Fruit fly (Drosophila melanogaster) whole organism, embryonic: ENCODE data around the gene CG15200.
A peak's percentile ranks its signal among the peaks of the same experiment; 100 is the strongest.

Experiments used
- Atf6 ChIP-seq: fragments of 200-800 bp; sonication (Bioruptor generic); IDR thresholded peaks from 2 replicates; pipeline ENCODE4 v1.3.6; 2022; ENCODE audit warnings: missing biosample characterization, missing genetic modification characterization
- B-H2 ChIP-seq: fragments of 200-800 bp; sonication (Bioruptor generic); optimal IDR thresholded peaks from 2 replicates; lab custom pipeline; 2018; ENCODE audit warnings: missing biosample characterization, mild to moderate bottlenecking, missing genetic modification characterization
- Bteb2 ChIP-seq: fragments of 200-800 bp; sonication (Bioruptor generic); optimal IDR thresholded peaks from 2 replicates; lab custom pipeline; 2016; ENCODE audit warnings: missing biosample characterization, missing genetic modification characterization
- CG10321 ChIP-seq: fragments of 200-800 bp; sonication (Bioruptor generic); IDR thresholded peaks from 2 replicates; pipeline ENCODE4 v1.3.6; 2022; ENCODE audit warnings: missing biosample characterization, missing genetic modification characterization
- CG12299 ChIP-seq: fragments of 200-800 bp; sonication (Bioruptor generic); optimal IDR thresholded peaks from 2 replicates; lab custom pipeline; 2018; ENCODE audit warnings: missing biosample characterization, mild to moderate bottlenecking, missing genetic modification characterization
- CG1233 ChIP-seq: fragments of 200-800 bp; sonication (Bioruptor generic); optimal IDR thresholded peaks from 4 replicates; lab custom pipeline; 2018; ENCODE audit warnings: missing biosample characterization, mild to moderate bottlenecking, missing genetic modification characterization
- CG12659 ChIP-seq: fragments of 200-800 bp; sonication (Bioruptor generic); optimal IDR thresholded peaks from 3 replicates; lab custom pipeline; 2017; ENCODE audit warnings: mild to moderate bottlenecking, missing biosample characterization, missing genetic modification reagents, missing genetic modification characterization
- CG13296 ChIP-seq: fragments of 200-800 bp; sonication (Bioruptor generic); optimal IDR thresholded peaks from 3 replicates; lab custom pipeline; 2018; ENCODE audit warnings: missing biosample characterization, mild to moderate bottlenecking, missing genetic modification characterization
- CG14050 ChIP-seq: fragments of 200-800 bp; sonication (Bioruptor generic); IDR thresholded peaks from 3 replicates; pipeline ENCODE4 v1.3.6; 2022; ENCODE audit warnings: missing biosample characterization, missing genetic modification characterization
- CG14860 ChIP-seq: fragments of 200-800 bp; sonication (Bioruptor generic); IDR thresholded peaks from 3 replicates; pipeline ENCODE4 v1.3.6; 2022; ENCODE audit warnings: missing biosample characterization, missing genetic modification characterization; ENCODE audit not compliant: partially characterized antibody
- CG1529 ChIP-seq: fragments of 200-800 bp; sonication (Bioruptor generic); optimal IDR thresholded peaks from 3 replicates; lab custom pipeline; 2018; ENCODE audit warnings: missing biosample characterization, missing genetic modification characterization
- CG1603 ChIP-seq: fragments of 200-800 bp; sonication (Bioruptor generic); optimal IDR thresholded peaks from 2 replicates; lab custom pipeline; 2019; ENCODE audit warnings: missing biosample characterization, mild to moderate bottlenecking, missing genetic modification characterization, moderate library complexity
- CG16813 ChIP-seq: fragments of 200-800 bp; sonication (Bioruptor generic); IDR thresholded peaks from 3 replicates; pipeline ENCODE4 v1.3.6; 2022; ENCODE audit warnings: missing biosample characterization, missing genetic modification characterization; ENCODE audit not compliant: partially characterized antibody
- CG17328 ChIP-seq: fragments of 200-800 bp; sonication (Bioruptor generic); IDR thresholded peaks from 2 replicates; pipeline ENCODE4 v1.3.6; 2022; ENCODE audit warnings: missing biosample characterization, missing genetic modification characterization
- CG2199 ChIP-seq: fragments of 200-800 bp; sonication (Bioruptor generic); IDR thresholded peaks from 3 replicates; pipeline ENCODE4 v1.3.6; 2022; ENCODE audit warnings: missing biosample characterization, missing genetic modification characterization
- CG30403 ChIP-seq: fragments of 200-800 bp; sonication (Bioruptor generic); optimal IDR thresholded peaks from 3 replicates; lab custom pipeline; 2016; ENCODE audit warnings: missing biosample characterization, missing genetic modification characterization
- CG4854 ChIP-seq: fragments of 200-800 bp; sonication (Bioruptor generic); optimal IDR thresholded peaks from 2 replicates; lab custom pipeline; 2016; ENCODE audit warnings: missing biosample characterization, missing genetic modification characterization, inconsistent platforms
- CG6254 ChIP-seq: fragments of 200-800 bp; sonication (Bioruptor generic); optimal IDR thresholded peaks from 3 replicates; lab custom pipeline; 2017; ENCODE audit warnings: mild to moderate bottlenecking, missing biosample characterization, missing genetic modification reagents, missing genetic modification characterization
- CG6813 ChIP-seq: fragments of 200-800 bp; sonication (Bioruptor generic); optimal IDR thresholded peaks from 2 replicates; lab custom pipeline; 2017; ENCODE audit warnings: missing biosample characterization, missing genetic modification characterization, mild to moderate bottlenecking, moderate library complexity, missing genetic modification reagents
- CG7963 ChIP-seq: fragments of 200-800 bp; sonication (Bioruptor generic); IDR thresholded peaks from 3 replicates; pipeline ENCODE4 v1.3.6; 2022; ENCODE audit warnings: missing biosample characterization, missing genetic modification characterization; ENCODE audit not compliant: partially characterized antibody
- CG9609 ChIP-seq: fragments of 200-800 bp; sonication (Bioruptor generic); optimal IDR thresholded peaks from 3 replicates; lab custom pipeline; 2016; ENCODE audit warnings: missing biosample characterization, missing genetic modification characterization
- CG9797 ChIP-seq: fragments of 200-800 bp; sonication (Bioruptor generic); optimal IDR thresholded peaks from 3 replicates; lab custom pipeline; 2018; ENCODE audit warnings: missing biosample characterization, mild to moderate bottlenecking, missing genetic modification characterization
- Chrac-16 ChIP-seq: fragments of 200-800 bp; sonication (Bioruptor generic); optimal IDR thresholded peaks from 3 replicates; lab custom pipeline; 2016; ENCODE audit warnings: missing biosample characterization, missing genetic modification characterization
- CrebB ChIP-seq: fragments of 200-800 bp; sonication (Bioruptor generic); optimal IDR thresholded peaks from 3 replicates; lab custom pipeline; 2018; ENCODE audit warnings: missing biosample characterization, mild to moderate bottlenecking, missing genetic modification characterization
- D19B ChIP-seq: fragments of 200-800 bp; sonication (Bioruptor generic); optimal IDR thresholded peaks from 2 replicates; lab custom pipeline; 2017; ENCODE audit warnings: missing biosample characterization, mild to moderate bottlenecking, missing genetic modification characterization
- Doc2 ChIP-seq: fragments of 200-800 bp; sonication (Bioruptor generic); IDR thresholded peaks from 2 replicates; pipeline ENCODE4 v1.3.6; 2022; ENCODE audit warnings: missing biosample characterization, missing genetic modification characterization
- Drgx ChIP-seq: fragments of 200-800 bp; sonication (Bioruptor generic); IDR thresholded peaks from 2 replicates; pipeline ENCODE4 v1.3.6; 2022; ENCODE audit warnings: missing biosample characterization, missing genetic modification characterization
- HmgD ChIP-seq: fragments of 200-800 bp; sonication (Bioruptor generic); optimal IDR thresholded peaks from 3 replicates; lab custom pipeline; 2016; ENCODE audit warnings: missing biosample characterization, missing genetic modification characterization
- Hmx ChIP-seq: fragments of 200-800 bp; sonication (Bioruptor generic); optimal IDR thresholded peaks from 2 replicates; lab custom pipeline; 2016; ENCODE audit warnings: missing biosample characterization, missing genetic modification characterization
- Med ChIP-seq: fragments of 200-800 bp; sonication (Bioruptor generic); peaks from one replicate; lab custom pipeline; 2016; ENCODE audit warnings: missing biosample characterization, missing genetic modification characterization, mild to moderate bottlenecking, inconsistent platforms, moderate library complexity
- Ptx1 ChIP-seq: fragments of 200-800 bp; sonication (Bioruptor generic); IDR thresholded peaks from 2 replicates; pipeline ENCODE4 v1.3.6; 2022; ENCODE audit warnings: missing biosample characterization, missing genetic modification characterization
- Rx ChIP-seq: fragments of 200-800 bp; sonication (Bioruptor generic); IDR thresholded peaks from 2 replicates; pipeline ENCODE4 v1.3.6; 2022; ENCODE audit warnings: missing biosample characterization, missing genetic modification characterization
- Ssrp ChIP-seq: fragments of 200-800 bp; sonication (Bioruptor generic); optimal IDR thresholded peaks from 2 replicates; lab custom pipeline; 2018; ENCODE audit warnings: missing biosample characterization, mild to moderate bottlenecking, missing genetic modification characterization, moderate library complexity
- Vsx1 ChIP-seq: fragments of 200-800 bp; sonication (Bioruptor generic); optimal IDR thresholded peaks from 2 replicates; lab custom pipeline; 2017; ENCODE audit warnings: missing biosample characterization, mild to moderate bottlenecking, missing genetic modification characterization, missing genetic modification reagents
- bab2 ChIP-seq: fragments of 200-800 bp; sonication (Bioruptor generic); optimal IDR thresholded peaks from 2 replicates; lab custom pipeline; 2016; ENCODE audit warnings: missing biosample characterization, missing genetic modification characterization
- cas ChIP-seq: fragments of 200-800 bp; sonication (Bioruptor generic); IDR thresholded peaks from 2 replicates; pipeline ENCODE4 v1.3.6; 2022; ENCODE audit warnings: missing biosample characterization, missing genetic modification characterization
- corto ChIP-seq: fragments of 200-800 bp; sonication (Bioruptor generic); optimal IDR thresholded peaks from 2 replicates; lab custom pipeline; 2016; ENCODE audit warnings: missing biosample characterization, mild to moderate bottlenecking, missing genetic modification characterization, moderate library complexity
- fd96Cb ChIP-seq: fragments of 200-800 bp; sonication (Bioruptor generic); optimal IDR thresholded peaks from 2 replicates; lab custom pipeline; 2018; ENCODE audit warnings: missing biosample characterization, mild to moderate bottlenecking, missing genetic modification characterization, moderate library complexity
- gro ChIP-seq: fragments of 200-800 bp; sonication (Bioruptor generic); optimal IDR thresholded peaks from 2 replicates; lab custom pipeline; 2016; ENCODE audit warnings: missing biosample characterization, missing genetic modification characterization
- hbn ChIP-seq: fragments of 200-800 bp; sonication (Bioruptor generic); IDR thresholded peaks from 2 replicates; pipeline ENCODE4 v1.3.6; 2022; ENCODE audit warnings: missing biosample characterization, missing genetic modification characterization; ENCODE audit not compliant: partially characterized antibody
- insv ChIP-seq, 2 experiments: fragments of 200-800 bp; sonication (Bioruptor generic); optimal IDR thresholded peaks; 3 replicates each; lab custom pipeline; 2016 to 2018; ENCODE audit warnings: missing biosample characterization in 2 of 2, missing genetic modification characterization in 2 of 2
- inv ChIP-seq: fragments of 200-800 bp; sonication (Bioruptor generic); IDR thresholded peaks from 2 replicates; pipeline ENCODE4 v1.3.6; 2022; ENCODE audit warnings: missing biosample characterization, missing genetic modification characterization; ENCODE audit not compliant: partially characterized antibody
- jigr1 ChIP-seq: fragments of 200-800 bp; sonication (Bioruptor generic); IDR thresholded peaks from 3 replicates; pipeline ENCODE4 v1.3.6; 2022; ENCODE audit warnings: missing biosample characterization, missing genetic modification characterization
- kay ChIP-seq: fragments of 200-800 bp; sonication (Bioruptor generic); optimal IDR thresholded peaks from 2 replicates; lab custom pipeline; 2016; ENCODE audit warnings: missing biosample characterization, missing genetic modification characterization
- ken ChIP-seq: fragments of 200-800 bp; sonication (Bioruptor generic); IDR thresholded peaks from 3 replicates; pipeline ENCODE4 v1.3.6; 2022; ENCODE audit warnings: missing biosample characterization, missing genetic modification characterization
- lilli ChIP-seq: fragments of 200-800 bp; sonication (Bioruptor generic); optimal IDR thresholded peaks from 3 replicates; lab custom pipeline; 2016; ENCODE audit warnings: missing biosample characterization, missing genetic modification characterization
- oc ChIP-seq: fragments of 200-800 bp; sonication (Bioruptor generic); optimal IDR thresholded peaks from 2 replicates; lab custom pipeline; 2018; ENCODE audit warnings: missing biosample characterization, mild to moderate bottlenecking, missing genetic modification characterization, moderate library complexity
- run ChIP-seq: fragments of 200-800 bp; sonication (Bioruptor generic); optimal IDR thresholded peaks from 3 replicates; lab custom pipeline; 2018; ENCODE audit warnings: missing biosample characterization, mild to moderate bottlenecking, missing genetic modification characterization
- sob ChIP-seq: fragments of 200-800 bp; sonication (Bioruptor generic); IDR thresholded peaks from 2 replicates; pipeline ENCODE4 v1.3.6; 2022; ENCODE audit warnings: missing biosample characterization, missing genetic modification characterization
- tgo ChIP-seq: fragments of 200-800 bp; sonication (Bioruptor generic); IDR thresholded peaks from 3 replicates; pipeline ENCODE4 v1.3.6; 2022; ENCODE audit warnings: missing biosample characterization, missing genetic modification characterization
- vnd ChIP-seq: fragments of 200-800 bp; sonication (Bioruptor generic); IDR thresholded peaks from 3 replicates; pipeline ENCODE4 v1.3.6; 2022; ENCODE audit warnings: missing biosample characterization, missing genetic modification characterization; ENCODE audit not compliant: partially characterized antibody

The CG15200 gene

DNA sequence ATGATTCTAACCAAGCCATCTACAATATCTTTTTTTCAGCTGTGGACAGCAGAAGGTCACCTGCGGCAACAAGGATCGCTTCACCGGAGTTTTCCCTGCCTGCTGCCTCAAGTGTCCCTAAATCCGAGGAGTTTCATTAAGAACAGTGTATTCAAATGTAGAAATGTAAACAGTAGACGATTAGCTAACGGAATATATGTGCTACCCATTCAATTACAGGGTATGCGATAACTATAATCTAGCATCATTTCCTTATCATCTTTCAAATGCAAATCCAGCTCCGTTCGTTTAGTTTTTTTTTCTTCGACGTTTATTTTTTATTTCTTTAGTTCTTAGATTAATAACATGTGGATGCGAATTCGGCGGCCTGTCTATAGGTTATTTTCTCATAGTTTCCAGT lies 38.2 kb upstream of the CG15200 start:
- no peak for TF ChIP-seq run (tag; lab: Kevin White, UChicago)
- TF ChIP-seq B-H2 = no peak
- TF ChIP-seq jigr1 (GFP tag; lab: Robert Waterston, UW) = no peak
- no peak for TF ChIP-seq hbn (GFP tag; lab: Robert Waterston, UW)
- no peak for TF ChIP-seq tgo (GFP tag; lab: Robert Waterston, UW)
- TF ChIP-seq CG13296 (GFP tag; lab: Kevin White, UChicago) = no peak
- no peak for TF ChIP-seq oc
- TF ChIP-seq CG16813 = peak; percentile 56
- no peak for TF ChIP-seq HmgD (GFP tag; lab: Kevin White, UChicago)
- TF ChIP-seq CG9609 (GFP tag; lab: Kevin White, UChicago) = no peak
- no peak for TF ChIP-seq Vsx1 (GFP tag; lab: Kevin White, UChicago)
- no peak for TF ChIP-seq Chrac-16 (GFP tag; lab: Kevin White, UChicago)
- no peak for TF ChIP-seq Ptx1 (GFP tag; lab: Robert Waterston, UW)
- TF ChIP-seq CG4854 (GFP tag; lab: Kevin White, UChicago) = no peak
- 0 out of 3 replicates have a peak, but pooled peaks have one; percentile 33 for TF ChIP-seq CG7963
- TF ChIP-seq CG14860 = peak; percentile 50; the same call in 1 of the 3 replicates
- TF ChIP-seq D19B (GFP tag; lab: Kevin White, UChicago) = peak; percentile 43
- TF ChIP-seq vnd (GFP tag; lab: Robert Waterston, UW) = 0 out of 3 replicates have a peak, but pooled peaks have one; percentile 16
- no peak for TF ChIP-seq corto (GFP tag; lab: Kevin White, UChicago)
- no peak for TF ChIP-seq Rx (GFP tag; lab: Robert Waterston, UW)
- no peak for TF ChIP-seq CrebB (tag; lab: Kevin White, UChicago)
- no peak for TF ChIP-seq CG9797 (GFP tag; lab: Kevin White, UChicago)
- no peak for TF ChIP-seq bab2 (GFP tag; lab: Kevin White, UChicago)
- no peak for TF ChIP-seq inv
- TF ChIP-seq CG6254 (GFP tag; lab: Kevin White, UChicago) = no peak
- TF ChIP-seq cas = no peak
- no peak for TF ChIP-seq kay (GFP tag; lab: Kevin White, UChicago)
- no peak for TF ChIP-seq Atf6 (GFP tag; lab: Robert Waterston, UW)
- no peak for TF ChIP-seq lilli (GFP tag; lab: Kevin White, UChicago)
- TF ChIP-seq CG12299 = no peak
- no peak for TF ChIP-seq gro (GFP tag; lab: Kevin White, UChicago)
- no peak for TF ChIP-seq insv (GFP tag; optimal IDR thresholded peaks at IDR 0.05; lab: Kevin White, UChicago)
- TF ChIP-seq Ssrp (tag; lab: Kevin White, UChicago) = no peak
- no peak for TF ChIP-seq CG1529 (GFP tag; lab: Kevin White, UChicago)
- TF ChIP-seq CG14050 (GFP tag; lab: Robert Waterston, UW) = no peak
- TF ChIP-seq CG30403 (GFP tag; lab: Kevin White, UChicago) = no peak
- 0 out of 3 replicates have a peak, but pooled peaks have one; percentile 63 for TF ChIP-seq CG2199 (GFP tag; lab: Robert Waterston, UW)

DNA sequence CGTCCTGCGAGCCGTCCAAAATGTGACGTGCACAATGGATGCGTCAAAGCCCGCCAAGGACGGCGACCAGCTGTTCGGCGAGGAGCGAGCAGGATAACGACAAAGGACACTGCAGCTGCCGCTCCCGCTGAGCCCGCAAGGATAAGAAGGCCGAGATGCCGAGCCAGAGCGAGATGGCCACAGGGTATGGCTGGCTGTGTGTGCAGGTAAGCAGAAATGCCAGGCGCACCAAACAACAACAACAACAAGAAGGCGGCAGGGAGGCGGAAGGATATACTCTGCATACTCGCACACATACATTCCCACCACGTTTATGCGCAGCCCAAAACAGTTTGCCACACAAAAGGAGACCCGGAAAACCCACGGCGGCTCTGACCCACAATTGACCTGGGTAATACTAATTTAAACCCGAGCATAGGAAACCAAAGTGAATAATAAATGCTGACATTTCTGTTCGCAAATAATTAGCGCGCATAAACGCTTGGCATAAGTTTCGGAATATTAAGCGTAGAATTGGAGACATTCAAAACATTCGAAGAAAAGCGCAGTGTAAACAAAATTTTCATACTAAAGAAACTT lies 36.0 kb upstream of the CG15200 start:
- TF ChIP-seq CG1603 (peak; percentile 19), Med (peak; percentile 86), Drgx (0 out of 2 replicates have a peak, but pooled peaks have one; percentile 22), CG10321 (GFP tag; lab: Robert Waterston, UW) (peak; percentile 56; the same call in 1 of the 2 replicates), ken (GFP tag; lab: Robert Waterston, UW) (0 out of 3 replicates have a peak, but pooled peaks have one; percentile 8), fd96Cb (tag; lab: Kevin White, UChicago) (peak; percentile 13), CG6813 (GFP tag; lab: Kevin White, UChicago) (no peak), CG1233 (GFP tag; lab: Kevin White, UChicago) (peak; percentile 25), Bteb2 (GFP tag; lab: Kevin White, UChicago) (no peak), CG12659 (GFP tag; lab: Kevin White, UChicago) (peak; percentile 1), Doc2 (GFP tag; lab: Robert Waterston, UW) (no peak), Hmx (GFP tag; lab: Kevin White, UChicago) (no peak), CG17328 (0 out of 2 replicates have a peak, but pooled peaks have one; percentile 14), sob (GFP tag; lab: Robert Waterston, UW) (peak; percentile 13; the same call in 1 of the 2 replicates)
